Fruit fly (Drosophila melanogaster): Measurements from ENCODE around the gene CG15306.

DNA sequence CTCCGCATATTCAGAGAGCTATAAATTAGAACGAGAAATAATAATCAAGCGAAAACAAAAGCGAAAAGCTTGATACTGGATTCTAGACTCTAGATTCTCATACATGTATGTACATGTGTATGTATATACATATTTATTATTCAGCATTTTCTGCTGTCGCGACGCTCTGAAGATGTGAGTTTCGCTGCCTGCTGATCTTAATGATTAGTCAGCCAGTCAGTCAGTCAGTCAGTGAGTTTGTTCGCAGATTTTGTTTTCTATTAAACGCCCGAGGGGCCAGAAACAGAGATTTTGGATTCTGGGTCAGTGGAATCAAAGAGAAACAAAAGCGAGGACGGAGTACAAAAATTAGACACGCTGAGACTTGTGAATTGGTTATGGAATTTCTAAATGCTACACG is 9.3 kb downstream of the CG15306 start:
- no peak for TF ChIP-seq CG14711 (tag; optimal IDR thresholded peaks at IDR 0.05)
- no peak for TF ChIP-seq CG7045 (GFP tag; optimal IDR thresholded peaks at IDR 0.05)
- TF ChIP-seq Clk (GFP tag; optimal IDR thresholded peaks at IDR 0.05) = no peak
- TF ChIP-seq CG7101 (tag; optimal IDR thresholded peaks at IDR 0.05) = no peak
- TF ChIP-seq kay (GFP tag; ENCODE audit: borderline replicate concordance) = no peak
- no peak for TF ChIP-seq CG1620 (GFP tag; optimal IDR thresholded peaks at IDR 0.05)
- TF ChIP-seq Mnt (GFP tag; optimal IDR thresholded peaks at IDR 0.05) = no peak
- TF ChIP-seq cic (GFP tag; optimal IDR thresholded peaks at IDR 0.05) = no peak
- no peak for TF ChIP-seq cnc (optimal IDR thresholded peaks at IDR 0.05)
- no peak for TF ChIP-seq CG11617 (GFP tag; optimal IDR thresholded peaks at IDR 0.05)
- TF ChIP-seq bab1 (GFP tag; optimal IDR thresholded peaks at IDR 0.05) = no peak
- no peak for TF ChIP-seq toe (GFP tag; optimal IDR thresholded peaks at IDR 0.05)
- no peak for TF ChIP-seq pad (GFP tag; optimal IDR thresholded peaks at IDR 0.05)
- TF ChIP-seq Crg-1 (GFP tag; optimal IDR thresholded peaks at IDR 0.05) = no peak

Data from whole organism, adult.